Worm (Caenorhabditis elegans): Measurements from ENCODE around the gene C50E10.1.

The C50E10.1 gene

ce11 chrII:12348957-12349356 is 46.7 kb upstream of the C50E10.1 start:
- no peak for TF ChIP-seq dpl-1 (GFP tag; optimal IDR thresholded peaks at IDR 0.05)
- no peak for TF ChIP-seq nhr-20 (tag; optimal IDR thresholded peaks at IDR 0.05)
- no peak for TF ChIP-seq swsn-7 (tag; optimal IDR thresholded peaks at IDR 0.05)
- TF ChIP-seq C16A3.4 (tag; optimal IDR thresholded peaks at IDR 0.05) = no peak
- TF ChIP-seq F16B12.6 (tag; optimal IDR thresholded peaks at IDR 0.05) = no peak
- TF ChIP-seq lin-14 (GFP tag; optimal IDR thresholded peaks at IDR 0.05) = peak; percentile 14

ce11 chrII:12346289-12346989 is 44.2 kb upstream of the C50E10.1 start:
- TF ChIP-seq dsc-1 (tag; optimal IDR thresholded peaks at IDR 0.05) = peak; percentile 82
- TF ChIP-seq lin-14 (GFP tag; optimal IDR thresholded peaks at IDR 0.05) = peak; percentile 7
- TF ChIP-seq nhr-28 (tag; optimal IDR thresholded peaks at IDR 0.05) = no peak
- TF ChIP-seq egl-13 (tag; optimal IDR thresholded peaks at IDR 0.05) = no peak
- peak; percentile 19 for TF ChIP-seq lir-3 (tag; optimal IDR thresholded peaks at IDR 0.05; ENCODE audit: poor library complexity)
- no peak for TF ChIP-seq sptf-1 (tag; optimal IDR thresholded peaks at IDR 0.05)
- no peak for TF ChIP-seq nhr-237 (tag; optimal IDR thresholded peaks at IDR 0.05)
- peak; percentile 74 for TF ChIP-seq fkh-4 (tag; optimal IDR thresholded peaks at IDR 0.05; ENCODE audit: borderline replicate concordance)
- TF ChIP-seq egl-27 (tag; optimal IDR thresholded peaks at IDR 0.05) = no peak
- TF ChIP-seq fkh-10 (GFP tag; optimal IDR thresholded peaks at IDR 0.05) = no peak
- no peak for TF ChIP-seq swsn-7 (tag; optimal IDR thresholded peaks at IDR 0.05)
- no peak for TF ChIP-seq C16A3.4 (tag; optimal IDR thresholded peaks at IDR 0.05)
- no peak for TF ChIP-seq fos-1 (tag; optimal IDR thresholded peaks at IDR 0.05)
- no peak for TF ChIP-seq tlp-1 (tag; optimal IDR thresholded peaks at IDR 0.05)
- TF ChIP-seq ets-5 (GFP tag; IDR thresholded peaks at IDR 0.05) = 0 out of 2 replicates have a peak, but pooled peaks have one; percentile 59
- TF ChIP-seq hpl-2 (GFP tag; optimal IDR thresholded peaks at IDR 0.05) = no peak
- TF ChIP-seq efl-1 (optimal IDR thresholded peaks at IDR 0.05) = no peak
- peak in 1 of 2 experiments; percentile 83 for TF ChIP-seq efl-1 (GFP tag; optimal IDR thresholded peaks at IDR 0.05 in 1 of 2)
- no peak for TF ChIP-seq snu-23 (GFP tag; optimal IDR thresholded peaks at IDR 0.05)
- TF ChIP-seq Y116A8C.19 (tag; optimal IDR thresholded peaks at IDR 0.05; ENCODE audit: borderline replicate concordance) = no peak

- TF ChIP-seq nhr-71 (tag; optimal IDR thresholded peaks at IDR 0.05) (peak; percentile 23), tlp-1 (tag; optimal IDR thresholded peaks at IDR 0.05) (no peak), swsn-7 (tag; optimal IDR thresholded peaks at IDR 0.05) (no peak), rnt-1 (tag; optimal IDR thresholded peaks at IDR 0.05) (peak; percentile 23)
These were observed 42.5 kb upstream of the C50E10.1 start, which contains the start of gene C44C11.6 for ce11 chrII:12344787-12345186. TSS of gene C44C11.6 (plus strand) at chrII:12344809.

- TF ChIP-seq efl-1 (optimal IDR thresholded peaks at IDR 0.05) (no peak), efl-1 (GFP tag; optimal IDR thresholded peaks at IDR 0.05 in 1 of 2) (no peak), unc-30 (tag; optimal IDR thresholded peaks at IDR 0.05) (no peak), nhr-85 (tag) (no peak), fkh-10 (GFP tag; optimal IDR thresholded peaks at IDR 0.05) (no peak), jun-1 (tag; optimal IDR thresholded peaks at IDR 0.05) (no peak), snpc-4 (tag; optimal IDR thresholded peaks at IDR 0.05) (no peak), lin-14 (GFP tag; optimal IDR thresholded peaks at IDR 0.05) (no peak), sptf-1 (tag; optimal IDR thresholded peaks at IDR 0.05) (no peak), lin-35 (GFP tag; optimal IDR thresholded peaks at IDR 0.05) (no peak), egl-27 (tag; optimal IDR thresholded peaks at IDR 0.05) (no peak), hlh-4 (tag; optimal IDR thresholded peaks at IDR 0.05) (no peak), elt-2 (tag; optimal IDR thresholded peaks at IDR 0.05) (no peak), skn-1 (tag; optimal IDR thresholded peaks at IDR 0.05) (no peak), nhr-77 (tag; optimal IDR thresholded peaks at IDR 0.05) (no peak), nhr-90 (tag; optimal IDR thresholded peaks at IDR 0.05; ENCODE audit: poor library complexity) (no peak), nhr-76 (tag; optimal IDR thresholded peaks at IDR 0.05) (no peak), nhr-19 (GFP tag; conservative IDR thresholded peaks at IDR 0.05) (no peak), mab-9 (GFP tag; IDR thresholded peaks at IDR 0.05) (no peak), unc-86 (tag; optimal IDR thresholded peaks at IDR 0.05) (no peak)
These were observed 41.5 kb upstream of the C50E10.1 start for ce11 chrII:12343710-12344109.

Data from whole organism, L1 larva.